Worm (Caenorhabditis elegans) whole organism, late embryonic: Measurements from ENCODE around the gene act-1.

Experiments used
- F13H6.1 ChIP-seq: sonication (generic microtip); optimal IDR thresholded peaks from 2 replicates; lab custom pipeline; 2016; ENCODE audit warnings: missing genetic modification characterization, missing compliant biosample characterization
- ceh-14 ChIP-seq: sonication (generic microtip); optimal IDR thresholded peaks from 2 replicates; lab custom pipeline; 2016; ENCODE audit warnings: missing genotype, missing genetic modification characterization, missing compliant biosample characterization
- fax-1 ChIP-seq: sonication (generic microtip); optimal IDR thresholded peaks from 2 replicates; lab custom pipeline; 2016; ENCODE audit warnings: missing genotype, missing genetic modification characterization, missing compliant biosample characterization
- odd-2 ChIP-seq: sonication (generic microtip); optimal IDR thresholded peaks from 2 replicates; lab custom pipeline; 2017; ENCODE audit warnings: antibody characterized with exemption, mild to moderate bottlenecking, missing genetic modification characterization, missing compliant biosample characterization
- pha-4 ChIP-seq: fragments of 150-350 bp; optimal IDR thresholded peaks from 2 replicates; lab custom pipeline; 2018; ENCODE audit warnings: missing biosample characterization, missing genetic modification reagents, missing genetic modification characterization
- sdc-2 ChIP-seq: sonication (generic microtip); optimal IDR thresholded peaks from 2 replicates; lab custom pipeline; 2016; ENCODE audit warnings: missing genotype, missing genetic modification characterization, missing compliant biosample characterization
- sox-4 ChIP-seq: sonication (generic microtip); optimal IDR thresholded peaks from 2 replicates; lab custom pipeline; 2017; ENCODE audit warnings: mild to moderate bottlenecking, missing genetic modification characterization, inconsistent platforms, missing compliant biosample characterization

DNA sequence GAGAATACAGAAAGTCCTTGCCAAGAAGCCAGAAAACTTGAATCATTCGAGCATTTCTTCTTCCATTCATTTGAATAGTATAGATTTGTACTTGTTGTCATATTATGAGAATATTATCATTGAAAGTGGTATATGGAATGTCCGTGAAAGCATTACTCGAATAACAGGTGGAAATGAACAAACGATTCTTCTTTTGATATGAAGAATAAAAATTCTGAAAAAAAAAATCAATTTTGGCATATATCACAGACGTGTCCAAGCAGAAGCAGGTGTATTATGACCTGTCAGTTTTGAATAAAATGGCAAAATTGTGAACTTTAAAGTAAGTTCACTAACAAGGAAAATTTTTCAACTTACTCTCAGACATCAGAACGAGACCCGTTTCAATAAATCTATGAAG is 23.8 kb upstream of the act-1 start, which contains the start of gene srh-75:
- TF ChIP-seq pha-4 (tag; lab: Kevin White, UChicago) (no peak), ceh-14 (no peak), sdc-2 (tag; lab: Kevin White, UChicago) (no peak), F13H6.1 (tag; lab: Kevin White, UChicago) (no peak), fax-1 (tag; lab: Kevin White, UChicago) (no peak), sox-4 (no peak), odd-2 (tag; lab: Kevin White, UChicago) (no peak)
